Fruit fly (Drosophila melanogaster): ENCODE measurements around the gene CG46311.

DNA sequence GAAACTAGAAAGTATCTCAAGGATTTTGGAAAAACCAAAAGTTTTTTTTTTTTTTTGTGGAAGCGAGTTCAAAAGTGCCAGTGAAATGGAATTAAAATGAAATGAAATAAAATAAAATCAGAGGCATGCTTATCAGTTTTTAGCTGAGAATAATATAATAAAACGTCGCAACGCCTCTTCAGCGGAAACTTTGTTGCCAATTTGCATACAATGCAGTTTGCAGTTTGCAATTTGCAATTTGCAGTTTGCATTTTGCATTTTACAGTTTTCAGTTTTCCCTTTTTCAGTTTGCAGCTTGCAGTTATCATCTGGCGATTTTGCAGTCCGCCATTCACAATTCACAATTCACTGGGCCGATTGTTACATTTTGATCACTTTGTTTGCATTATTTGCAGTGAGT, 5.2 kb downstream of the CG46311 start:
- TF ChIP-seq usp (GFP tag; optimal IDR thresholded peaks at IDR 0.05) (no peak), pan (optimal IDR thresholded peaks at IDR 0.05) (no peak)

Data from whole organism.